Fruit fly (Drosophila melanogaster): ENCODE measurements around the gene CG33271.

The CG33271 gene

DNA sequence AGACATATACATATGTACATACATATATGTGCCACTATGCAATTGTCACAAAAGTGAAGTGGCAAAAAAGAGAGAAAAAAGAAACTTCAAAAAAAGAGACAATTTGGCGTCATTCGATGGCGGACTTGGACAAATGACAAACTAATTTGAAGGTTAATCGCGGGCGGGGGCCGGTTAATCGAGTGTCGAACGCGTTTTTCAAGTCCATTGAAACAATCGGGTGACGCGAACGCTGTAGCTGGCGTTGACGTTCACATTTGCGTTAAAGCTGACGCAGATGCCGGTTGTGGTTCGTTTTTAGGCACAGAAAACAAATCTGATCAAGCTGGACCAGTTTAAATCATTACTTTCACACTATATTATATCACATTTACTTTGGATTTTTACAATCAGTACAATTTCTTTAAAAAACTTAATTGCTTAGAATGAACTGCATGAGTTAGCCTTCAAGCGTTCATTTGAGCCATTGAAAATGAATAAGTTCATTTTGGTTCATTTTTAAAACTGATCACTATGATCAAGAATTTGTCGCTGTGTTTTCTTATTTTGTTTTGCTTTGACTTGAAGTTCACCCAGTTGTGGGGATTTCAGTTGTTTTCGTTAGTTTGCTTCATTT is 43.5 kb downstream of the CG33271 start (continued):
- TF ChIP-seq Rx (GFP tag; IDR thresholded peaks at IDR 0.05) (no peak), NC2β (GFP tag; optimal IDR thresholded peaks at IDR 0.05) (no peak), Dll (GFP tag; IDR thresholded peaks at IDR 0.05; ENCODE audit: partially characterized antibody) (no peak), chif (GFP tag; optimal IDR thresholded peaks at IDR 0.05) (peak in 1 of 2 experiments; percentile 18), ems (GFP tag; optimal IDR thresholded peaks at IDR 0.05) (no peak), Dek (tag; optimal IDR thresholded peaks at IDR 0.05) (no peak), D19B (GFP tag; optimal IDR thresholded peaks at IDR 0.05) (peak; percentile 59), ATbp (GFP tag; optimal IDR thresholded peaks at IDR 0.05) (no peak), tup (GFP tag; optimal IDR thresholded peaks at IDR 0.05) (no peak), CG13296 (GFP tag; optimal IDR thresholded peaks at IDR 0.05) (peak; percentile 59), hth (optimal IDR thresholded peaks at IDR 0.05) (no peak), CG1233 (GFP tag; optimal IDR thresholded peaks at IDR 0.05) (peak; percentile 34), CG2129 (GFP tag; IDR thresholded peaks at IDR 0.05; ENCODE audit: partially characterized antibody) (no peak), oc (tag; optimal IDR thresholded peaks at IDR 0.05) (no peak), cas (GFP tag; IDR thresholded peaks at IDR 0.05) (no peak), CG3065 (GFP tag; optimal IDR thresholded peaks at IDR 0.05) (no peak), CoRest (tag; optimal IDR thresholded peaks at IDR 0.05) (peak; percentile 58), dysf (GFP tag; IDR thresholded peaks at IDR 0.05) (peak; percentile 67; the same call in 2 of the 3 replicates), CG9727 (GFP tag; optimal IDR thresholded peaks at IDR 0.05) (peak; percentile 22), CG13894 (tag; optimal IDR thresholded peaks at IDR 0.05) (peak; percentile 13), Gsc (GFP tag; IDR thresholded peaks at IDR 0.05) (no peak), ci (GFP tag; IDR thresholded peaks at IDR 0.05) (no peak), Vsx1 (GFP tag; optimal IDR thresholded peaks at IDR 0.05) (peak; percentile 32), grn (GFP tag; optimal IDR thresholded peaks at IDR 0.05) (no peak), sug (tag; optimal IDR thresholded peaks at IDR 0.05) (peak; percentile 35), CG18764 (GFP tag; optimal IDR thresholded peaks at IDR 0.05) (no peak), zen2 (GFP tag; IDR thresholded peaks at IDR 0.05; ENCODE audit: partially characterized antibody) (no peak), fd3F (GFP tag; optimal IDR thresholded peaks at IDR 0.05) (peak; percentile 44), slou (GFP tag; optimal IDR thresholded peaks at IDR 0.05) (no peak), D (optimal IDR thresholded peaks at IDR 0.05) (no peak), D (GFP tag; optimal IDR thresholded peaks at IDR 0.05) (no peak), CG9437 (GFP tag; optimal IDR thresholded peaks at IDR 0.05) (peak; percentile 30), twi (tag; optimal IDR thresholded peaks at IDR 0.05) (no peak), lbe (GFP tag; optimal IDR thresholded peaks at IDR 0.05) (no peak), Six4 (GFP tag; optimal IDR thresholded peaks at IDR 0.05) (no peak), disco-r (GFP tag; optimal IDR thresholded peaks at IDR 0.05) (no peak), CG17385 (GFP tag; optimal IDR thresholded peaks at IDR 0.05) (peak; percentile 48), sna (GFP tag; IDR thresholded peaks at IDR 0.05; ENCODE audit: partially characterized antibody) (no peak), Nf-YA (GFP tag; IDR thresholded peaks at IDR 0.05) (no peak), inv (GFP tag; IDR thresholded peaks at IDR 0.05; ENCODE audit: partially characterized antibody) (no peak), pho (GFP tag; optimal IDR thresholded peaks at IDR 0.05) (peak; percentile 40), CG11560 (tag; IDR thresholded peaks at IDR 0.05) (no peak), ken (GFP tag; IDR thresholded peaks at IDR 0.05) (no peak), Sin3A (optimal IDR thresholded peaks at IDR 0.05) (no peak), CG2678 (tag; optimal IDR thresholded peaks at IDR 0.05) (peak; percentile 77), CG11456 (GFP tag; IDR thresholded peaks at IDR 0.05) (no peak), Hey (tag; optimal IDR thresholded peaks at IDR 0.05) (no peak), bab2 (GFP tag; optimal IDR thresholded peaks at IDR 0.05) (no peak), fu2 (GFP tag; optimal IDR thresholded peaks at IDR 0.05) (peak; percentile 15), nau (GFP tag; optimal IDR thresholded peaks at IDR 0.05) (no peak), Gug (GFP tag; IDR thresholded peaks at IDR 0.05) (no peak)

Measured in whole organism, embryonic.